Worm (Caenorhabditis elegans) whole organism, late embryonic: ENCODE results near the gene kel-1.

Experiments used
- C08G9.2 ChIP-seq: sonication (generic microtip); optimal IDR thresholded peaks from 2 replicates; lab custom pipeline; 2016; ENCODE audit warnings: mild to moderate bottlenecking, missing genetic modification characterization, moderate library complexity, missing compliant biosample characterization
- K09A11.1 ChIP-seq: sonication (generic microtip); optimal IDR thresholded peaks from 2 replicates; lab custom pipeline; 2017; ENCODE audit warnings: antibody characterized with exemption, mild to moderate bottlenecking, missing genetic modification characterization, missing compliant biosample characterization; ENCODE audit not compliant: insufficient read depth
- T23F11.4 ChIP-seq: fragments of 200-800 bp; sonication (Bioruptor generic); optimal IDR thresholded peaks from 2 replicates; lab custom pipeline; 2018; ENCODE audit warnings: mild to moderate bottlenecking, missing genetic modification characterization, missing compliant biosample characterization
- Y22D7AL.16 ChIP-seq: sonication (generic microtip); optimal IDR thresholded peaks from 2 replicates; lab custom pipeline; 2016; ENCODE audit warnings: missing genetic modification characterization, missing compliant biosample characterization
- ama-1 ChIP-seq: fragments of 150-350 bp; optimal IDR thresholded peaks from 2 replicates; lab custom pipeline; 2014
- ceh-14 ChIP-seq: sonication (generic microtip); optimal IDR thresholded peaks from 2 replicates; lab custom pipeline; 2016; ENCODE audit warnings: missing genotype, missing genetic modification characterization, missing compliant biosample characterization
- ceh-18 ChIP-seq: sonication (generic microtip); optimal IDR thresholded peaks from 2 replicates; lab custom pipeline; 2016; ENCODE audit warnings: missing genetic modification characterization, missing compliant biosample characterization
- ceh-19 ChIP-seq: fragments of 200-800 bp; sonication (Bioruptor generic); optimal IDR thresholded peaks from 2 replicates; lab custom pipeline; 2018; ENCODE audit warnings: mild to moderate bottlenecking, missing genetic modification characterization, missing compliant biosample characterization
- ceh-2 ChIP-seq: sonication (generic microtip); optimal IDR thresholded peaks from 2 replicates; lab custom pipeline; 2016; ENCODE audit warnings: missing genotype, missing genetic modification characterization, missing compliant biosample characterization
- ceh-22 ChIP-seq: sonication (generic microtip); optimal IDR thresholded peaks from 2 replicates; lab custom pipeline; 2017; ENCODE audit warnings: missing biosample characterization, missing genetic modification characterization
- ceh-31 ChIP-seq: sonication (generic microtip); optimal IDR thresholded peaks from 2 replicates; lab custom pipeline; 2016; ENCODE audit warnings: missing genetic modification characterization, missing compliant biosample characterization
- ceh-45 ChIP-seq: fragments of 200-800 bp; sonication (Bioruptor generic); IDR thresholded peaks from 2 replicates; pipeline ENCODE4 v1.3.6; 2022; ENCODE audit warnings: missing genetic modification reagents, missing genetic modification characterization, missing compliant biosample characterization
- ceh-9 ChIP-seq: sonication (generic microtip); optimal IDR thresholded peaks from 2 replicates; lab custom pipeline; 2016; ENCODE audit warnings: mild to moderate bottlenecking, missing genetic modification characterization, inconsistent platforms, missing compliant biosample characterization
- dmd-4 ChIP-seq: sonication (generic microtip); optimal IDR thresholded peaks from 2 replicates; lab custom pipeline; 2016; ENCODE audit warnings: borderline replicate concordance, missing genetic modification characterization, missing compliant biosample characterization
- dve-1 ChIP-seq: sonication (generic microtip); optimal IDR thresholded peaks from 2 replicates; lab custom pipeline; 2017; ENCODE audit warnings: antibody characterized with exemption, mild to moderate bottlenecking, missing genetic modification characterization, missing compliant biosample characterization
- ets-4 ChIP-seq: sonication (generic microtip); optimal IDR thresholded peaks from 2 replicates; lab custom pipeline; 2016; ENCODE audit warnings: missing genetic modification characterization, missing compliant biosample characterization
- eyg-1 ChIP-seq: sonication (generic microtip); optimal IDR thresholded peaks from 2 replicates; lab custom pipeline; 2016; ENCODE audit warnings: missing genotype, missing genetic modification characterization, missing compliant biosample characterization
- fax-1 ChIP-seq: sonication (generic microtip); optimal IDR thresholded peaks from 2 replicates; lab custom pipeline; 2016; ENCODE audit warnings: missing genotype, missing genetic modification characterization, missing compliant biosample characterization
- gmeb-2 ChIP-seq: sonication (generic microtip); optimal IDR thresholded peaks from 2 replicates; lab custom pipeline; 2016; ENCODE audit warnings: missing genetic modification characterization, inconsistent platforms, missing compliant biosample characterization
- hlh-13 ChIP-seq: fragments of 200-800 bp; sonication (Bioruptor generic); optimal IDR thresholded peaks from 2 replicates; lab custom pipeline; 2018; ENCODE audit warnings: mild to moderate bottlenecking, missing genetic modification characterization, missing compliant biosample characterization
- hlh-30 ChIP-seq: sonication (generic microtip); optimal IDR thresholded peaks from 2 replicates; lab custom pipeline; 2017; ENCODE audit warnings: antibody characterized with exemption, missing genetic modification characterization, missing compliant biosample characterization; ENCODE audit not compliant: insufficient read depth
- hlh-6 ChIP-seq: sonication (generic microtip); optimal IDR thresholded peaks from 2 replicates; lab custom pipeline; 2016; ENCODE audit warnings: missing genotype, missing genetic modification characterization, missing compliant biosample characterization
- hlh-8 ChIP-seq: sonication (generic microtip); optimal IDR thresholded peaks from 2 replicates; lab custom pipeline; 2016; ENCODE audit warnings: missing genotype, missing genetic modification characterization, missing compliant biosample characterization
- madf-2 ChIP-seq: sonication (generic microtip); optimal IDR thresholded peaks from 2 replicates; lab custom pipeline; 2017; ENCODE audit warnings: missing genetic modification characterization, missing compliant biosample characterization
- nfya-1 ChIP-seq: sonication (generic microtip); optimal IDR thresholded peaks from 2 replicates; lab custom pipeline; 2017; ENCODE audit warnings: missing genetic modification characterization, mild to moderate bottlenecking, missing compliant biosample characterization, antibody characterized with exemption, moderate library complexity
- nhr-11 ChIP-seq: fragments of 150-350 bp; optimal IDR thresholded peaks from 2 replicates; lab custom pipeline; 2014; ENCODE audit warnings: missing biosample characterization, missing genetic modification characterization
- nhr-232 ChIP-seq: sonication (generic microtip); optimal IDR thresholded peaks from 2 replicates; lab custom pipeline; 2016; ENCODE audit warnings: missing genetic modification characterization, missing compliant biosample characterization
- npax-4 ChIP-seq: sonication (generic microtip); optimal IDR thresholded peaks from 2 replicates; lab custom pipeline; 2016; ENCODE audit warnings: missing genetic modification characterization, missing compliant biosample characterization
- pag-3 ChIP-seq: sonication (generic microtip); optimal IDR thresholded peaks from 2 replicates; lab custom pipeline; 2016; ENCODE audit warnings: missing compliant biosample characterization, missing genetic modification characterization, borderline replicate concordance
- pax-1 ChIP-seq: fragments of 150-350 bp; optimal IDR thresholded peaks from 2 replicates; lab custom pipeline; 2014; ENCODE audit warnings: missing biosample characterization, missing genetic modification characterization
- pqm-1 ChIP-seq: sonication (generic microtip); optimal IDR thresholded peaks from 2 replicates; lab custom pipeline; 2016; ENCODE audit warnings: missing genetic modification characterization, missing compliant biosample characterization
- pros-1 ChIP-seq: fragments of 150-350 bp; optimal IDR thresholded peaks from 2 replicates; lab custom pipeline; 2014; ENCODE audit warnings: missing biosample characterization, missing genetic modification reagents, missing genetic modification characterization
- sdc-2 ChIP-seq: sonication (generic microtip); optimal IDR thresholded peaks from 2 replicates; lab custom pipeline; 2016; ENCODE audit warnings: missing genotype, missing genetic modification characterization, missing compliant biosample characterization
- tbx-2 ChIP-seq: sonication (generic microtip); optimal IDR thresholded peaks from 2 replicates; lab custom pipeline; 2016; ENCODE audit warnings: missing genetic modification characterization, missing compliant biosample characterization
- tbx-7 ChIP-seq: sonication (generic microtip); optimal IDR thresholded peaks from 2 replicates; lab custom pipeline; 2016; ENCODE audit warnings: missing genotype, missing genetic modification characterization, missing compliant biosample characterization
- unc-3 ChIP-seq, 2 experiments: fragments of 200-800 bp in 1 of 2; sonication (Bioruptor generic) in 1 of 2; sonication (generic microtip) in 1 of 2; conservative IDR thresholded peaks in 1 of 2; optimal IDR thresholded peaks in 1 of 2; 2 replicates each; pipeline versions ENCODE4 v1.3.6 to Lab custom; 2016 to 2022; ENCODE audit warnings: missing compliant biosample characterization in 2 of 2, missing genetic modification characterization in 2 of 2, missing genetic modification reagents in 1 of 2
- unc-42 ChIP-seq: sonication (generic microtip); optimal IDR thresholded peaks from 2 replicates; lab custom pipeline; 2016; ENCODE audit warnings: missing genotype, missing genetic modification characterization, missing compliant biosample characterization
- unc-55 ChIP-seq: sonication (generic microtip); optimal IDR thresholded peaks from 2 replicates; lab custom pipeline; 2017; ENCODE audit warnings: missing biosample characterization, missing genetic modification reagents, missing genetic modification characterization
- ztf-16 ChIP-seq: sonication (generic microtip); optimal IDR thresholded peaks from 2 replicates; lab custom pipeline; 2017; ENCODE audit warnings: missing genetic modification characterization, missing compliant biosample characterization

The kel-1 gene

DNA sequence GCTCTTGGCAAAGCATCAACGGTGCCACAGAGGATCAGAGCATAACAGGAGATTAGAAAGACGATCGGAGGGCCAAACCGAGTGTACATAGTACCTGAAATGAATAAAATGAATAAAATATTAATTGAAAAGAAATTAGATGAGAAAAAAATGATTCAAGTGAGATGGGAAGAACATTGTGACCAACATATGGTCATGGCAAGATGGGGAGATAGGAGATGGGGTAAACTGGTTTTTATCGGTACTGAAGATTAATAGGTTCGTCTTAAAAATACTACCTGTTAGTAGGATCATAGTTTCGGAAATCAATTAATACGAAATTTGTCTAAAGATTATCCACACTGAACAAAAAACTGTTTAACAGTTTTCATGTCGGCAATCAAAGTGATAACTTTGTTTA is 31.7 kb upstream of the kel-1 start, which contains the start of gene nep-1:
Gene nep-1, minus strand, starts transcription at position 101 of the 400 bp plus-strand sequence.
- TF ChIP-seq dmd-4 (tag; lab: Kevin White, UChicago) (no peak), ceh-45 (GFP tag; lab: Robert Waterston, UW) (no peak), pqm-1 (tag; lab: Kevin White, UChicago) (no peak), ceh-2 (no peak), ceh-18 (tag; lab: Kevin White, UChicago) (no peak), pax-1 (tag; lab: Kevin White, UChicago) (no peak), C08G9.2 (tag; lab: Kevin White, UChicago) (no peak), nfya-1 (tag; lab: Kevin White, UChicago) (no peak), unc-55 (GFP tag; lab: Kevin White, UChicago) (no peak), Y22D7AL.16 (tag; lab: Kevin White, UChicago) (no peak), sdc-2 (tag; lab: Kevin White, UChicago) (no peak), pros-1 (tag; lab: Kevin White, UChicago) (no peak), ceh-19 (GFP tag; lab: Kevin White, UChicago) (no peak), pag-3 (no peak), madf-2 (tag; lab: Kevin White, UChicago) (no peak), hlh-13 (GFP tag; lab: Kevin White, UChicago) (no peak), fax-1 (tag; lab: Kevin White, UChicago) (no peak), ets-4 (tag; lab: Kevin White, UChicago) (no peak), T23F11.4 (no peak)

DNA sequence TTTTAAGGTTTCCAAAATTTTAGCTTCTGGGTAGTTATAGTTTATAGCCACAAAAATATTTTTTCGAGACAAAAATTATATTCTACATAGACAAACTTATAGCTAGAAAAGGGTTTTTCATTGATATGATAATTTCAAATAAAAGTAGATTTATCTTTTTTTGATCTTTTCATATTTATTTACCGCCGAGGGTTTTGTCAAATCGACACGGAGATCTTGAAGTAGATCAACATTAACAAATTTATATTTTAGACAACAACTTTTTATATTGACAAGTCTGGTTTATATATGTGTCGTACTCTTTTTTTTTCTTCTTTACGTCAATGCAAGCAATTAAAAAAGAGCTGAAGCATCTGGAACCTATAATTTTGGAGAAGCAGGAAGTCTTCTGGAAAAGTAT is 29.9 kb upstream of the kel-1 start:
- TF ChIP-seq hlh-30 (tag; lab: Kevin White, UChicago) (no peak), nhr-11 (tag; lab: Kevin White, UChicago) (no peak), eyg-1 (tag; lab: Kevin White, UChicago) (no peak), pax-1 (tag; lab: Kevin White, UChicago) (no peak), ceh-45 (GFP tag; lab: Robert Waterston, UW) (no peak), pros-1 (tag; lab: Kevin White, UChicago) (no peak), unc-42 (tag; lab: Kevin White, UChicago) (no peak), hlh-8 (tag; lab: Kevin White, UChicago) (no peak), pqm-1 (tag; lab: Kevin White, UChicago) (no peak), npax-4 (no peak), ceh-2 (no peak), nhr-232 (tag; lab: Kevin White, UChicago) (no peak), ztf-16 (tag; lab: Kevin White, UChicago) (no peak), ceh-9 (tag; lab: Kevin White, UChicago) (no peak), ceh-31 (no peak), ceh-14 (no peak)

DNA sequence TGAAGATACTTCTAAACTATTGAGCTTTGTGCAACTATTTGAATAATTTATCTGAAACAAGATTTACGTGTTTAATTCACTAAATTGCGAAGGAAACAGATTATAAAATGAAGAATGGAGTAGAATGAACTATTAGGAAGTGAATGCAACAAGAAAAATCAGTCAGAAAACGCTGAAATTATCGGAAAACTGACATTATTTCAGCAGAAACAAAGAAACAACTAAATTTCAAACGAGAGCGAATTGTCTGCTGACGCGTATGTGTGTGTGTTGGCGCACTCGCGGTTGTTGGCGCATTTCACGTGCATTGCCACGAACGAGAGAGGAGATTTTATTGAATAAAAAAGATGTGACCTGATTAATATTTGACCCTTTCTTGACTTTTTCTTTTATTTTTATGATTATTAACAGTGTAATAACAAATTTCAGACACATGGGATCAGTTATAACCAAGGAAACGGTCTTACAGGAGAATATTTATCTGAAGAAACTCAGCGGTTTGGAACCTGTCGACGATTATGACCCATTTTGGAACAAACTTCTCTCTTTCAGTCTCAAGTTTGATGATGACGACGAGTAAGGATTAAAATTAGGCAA is 12.8 kb upstream of the kel-1 start, which contains the start of the genes trr-1 and C47D12.2:
Gene trr-1, minus strand, starts transcription at position 51 of the 597 bp plus-strand sequence.
Gene C47D12.2, plus strand, starts transcription at position 430 of the 597 bp plus-strand sequence.
- no peak for TF ChIP-seq tbx-7 (tag; lab: Kevin White, UChicago)
- TF ChIP-seq hlh-30 (tag; lab: Kevin White, UChicago) = peak; percentile 57
- TF ChIP-seq unc-3 (GFP tag; conservative IDR thresholded peaks at IDR 0.05; lab: Robert Waterston, UW) = no peak
- TF ChIP-seq unc-3 (tag; optimal IDR thresholded peaks at IDR 0.05; lab: Kevin White, UChicago) = peak; percentile 7
- TF ChIP-seq K09A11.1 = no peak
- TF ChIP-seq ama-1 = no peak
- peak; percentile 1 for TF ChIP-seq sdc-2 (tag; lab: Kevin White, UChicago)
- peak; percentile 29 for TF ChIP-seq madf-2 (tag; lab: Kevin White, UChicago)
- TF ChIP-seq ceh-14 = peak; percentile 34
- no peak for TF ChIP-seq nhr-11 (tag; lab: Kevin White, UChicago)
- TF ChIP-seq nfya-1 (tag; lab: Kevin White, UChicago) = no peak
- TF ChIP-seq hlh-8 (tag; lab: Kevin White, UChicago) = no peak
- peak; percentile 69 for TF ChIP-seq unc-42 (tag; lab: Kevin White, UChicago)
- no peak for TF ChIP-seq ceh-22
- TF ChIP-seq ceh-18 (tag; lab: Kevin White, UChicago) = peak; percentile 43
- TF ChIP-seq tbx-2 (tag; lab: Kevin White, UChicago) = peak; percentile 48
- TF ChIP-seq gmeb-2 (tag; lab: Kevin White, UChicago) = no peak
- TF ChIP-seq hlh-6 = no peak
- TF ChIP-seq dve-1 (tag; lab: Kevin White, UChicago) = no peak
- TF ChIP-seq, all 69 proteins: peak for 8
